Worm (Caenorhabditis elegans) whole organism, L4 larva: Measurements from ENCODE around the gene F18E9.7.

Experiments used
- D1046.2 ChIP-seq: fragments of 200-800 bp; sonication (Bioruptor generic); IDR thresholded peaks from 2 replicates; pipeline ENCODE4 v1.3.6; 2022; ENCODE audit warnings: missing genetic modification characterization, missing compliant biosample characterization
- F44E2.7 ChIP-seq: fragments of 200-800 bp; sonication (Bioruptor generic); IDR thresholded peaks from 2 replicates; pipeline ENCODE4 v2.1.2; 2022; ENCODE audit warnings: missing genetic modification characterization, missing compliant biosample characterization
- Y105C5A.15 ChIP-seq: fragments of 200-800 bp; sonication (Bioruptor generic); IDR thresholded peaks from 2 replicates; pipeline ENCODE4 v1.3.6; 2022; ENCODE audit warnings: missing genetic modification characterization, missing compliant biosample characterization
- Y5F2A.4 ChIP-seq: fragments of 200-800 bp; sonication (Bioruptor generic); optimal IDR thresholded peaks from 2 replicates; lab custom pipeline; 2018; ENCODE audit warnings: mild to moderate bottlenecking, missing genetic modification characterization, missing compliant biosample characterization
- ZK546.5 ChIP-seq, 2 experiments: sonication (generic microtip); optimal IDR thresholded peaks; 2 replicates each; lab custom pipeline; 2017; ENCODE audit warnings: missing biosample characterization in 2 of 2, missing genetic modification characterization in 2 of 2
- aha-1 ChIP-seq: fragments of 150-350 bp; peaks from one replicate; lab custom pipeline; 2014; ENCODE audit warnings: missing biosample characterization, missing genetic modification characterization
- ceh-28 ChIP-seq: fragments of 150-350 bp; optimal IDR thresholded peaks from 2 replicates; lab custom pipeline; 2014; ENCODE audit warnings: missing biosample characterization, missing genetic modification reagents, missing genetic modification characterization
- ceh-82 ChIP-seq: sonication (generic microtip); optimal IDR thresholded peaks from 2 replicates; lab custom pipeline; 2017; ENCODE audit warnings: missing biosample characterization, missing genetic modification characterization
- daf-19 ChIP-seq: fragments of 200-800 bp; sonication (Bioruptor generic); conservative IDR thresholded peaks from 2 replicates; pipeline ENCODE4 v1.3.6; 2022; ENCODE audit warnings: missing genetic modification characterization, missing compliant biosample characterization
- egl-43 ChIP-seq: fragments of 200-800 bp; sonication (Bioruptor generic); IDR thresholded peaks from 2 replicates; pipeline ENCODE4 v1.3.6; 2022; ENCODE audit warnings: missing genetic modification reagents, missing genetic modification characterization, missing compliant biosample characterization
- fkh-10 ChIP-seq: fragments of 150-350 bp; optimal IDR thresholded peaks from 2 replicates; lab custom pipeline; 2014; ENCODE audit warnings: missing biosample characterization, missing genetic modification reagents, missing genetic modification characterization
- jun-1 ChIP-seq: fragments of 150-350 bp; optimal IDR thresholded peaks from 2 replicates; lab custom pipeline; 2014; ENCODE audit warnings: missing biosample characterization, missing genetic modification reagents, missing genetic modification characterization
- lim-7 ChIP-seq: fragments of 200-800 bp; sonication (Bioruptor generic); IDR thresholded peaks from 2 replicates; pipeline ENCODE4 v1.3.6; 2022; ENCODE audit warnings: missing genetic modification characterization, missing compliant biosample characterization
- lin-15B ChIP-seq: fragments of 150-350 bp; sonication (generic microtip); optimal IDR thresholded peaks from 3 replicates; lab custom pipeline; 2014; ENCODE audit warnings: missing biosample characterization, missing genetic modification characterization
- lin-29 ChIP-seq: fragments of 200-800 bp; sonication (Bioruptor generic); IDR thresholded peaks from 2 replicates; pipeline ENCODE4 v1.3.6; 2022; ENCODE audit warnings: missing genetic modification reagents, missing genetic modification characterization, missing compliant biosample characterization
- lin-38 ChIP-seq: fragments of 200-800 bp; sonication (Bioruptor generic); IDR thresholded peaks from 2 replicates; pipeline ENCODE4 v1.3.6; 2022; ENCODE audit warnings: missing genetic modification reagents, missing genetic modification characterization, missing compliant biosample characterization
- lir-3 ChIP-seq: sonication (generic microtip); optimal IDR thresholded peaks from 2 replicates; lab custom pipeline; 2016; ENCODE audit warnings: mild to moderate bottlenecking, missing genetic modification characterization, missing compliant biosample characterization
- lsy-2 ChIP-seq, 2 experiments: fragments of 150-350 bp in 1 of 2; sonication (generic microtip) in 1 of 2; optimal IDR thresholded peaks; 2 replicates each; lab custom pipeline; 2014 to 2017; ENCODE audit warnings: missing biosample characterization in 2 of 2, missing genetic modification characterization in 2 of 2
- mep-1 ChIP-seq: fragments of 150-350 bp; sonication (generic microtip); optimal IDR thresholded peaks from 3 replicates; lab custom pipeline; 2014; ENCODE audit warnings: missing biosample characterization, missing genetic modification characterization
- mes-2 ChIP-seq: sonication (generic microtip); optimal IDR thresholded peaks from 2 replicates; lab custom pipeline; 2016; ENCODE audit warnings: missing genotype, mild to moderate bottlenecking, missing genetic modification characterization, missing compliant biosample characterization; ENCODE audit not compliant: poor library complexity, severe bottlenecking
- mxl-3 ChIP-seq: fragments of 200-800 bp; sonication (Bioruptor generic); optimal IDR thresholded peaks from 2 replicates; lab custom pipeline; 2018; ENCODE audit warnings: mild to moderate bottlenecking, missing genetic modification characterization, missing compliant biosample characterization
- nhr-10 ChIP-seq: fragments of 150-350 bp; optimal IDR thresholded peaks from 2 replicates; lab custom pipeline; 2014; ENCODE audit warnings: missing biosample characterization, missing genetic modification characterization
- nhr-102 ChIP-seq: sonication (generic microtip); optimal IDR thresholded peaks from 2 replicates; lab custom pipeline; 2016; ENCODE audit warnings: mild to moderate bottlenecking, missing genetic modification characterization, moderate library complexity, missing compliant biosample characterization
- nhr-11 ChIP-seq: fragments of 150-350 bp; optimal IDR thresholded peaks from 2 replicates; lab custom pipeline; 2014; ENCODE audit warnings: missing biosample characterization, missing genetic modification characterization
- nhr-28 ChIP-seq: fragments of 150-350 bp; optimal IDR thresholded peaks from 2 replicates; lab custom pipeline; 2014; ENCODE audit warnings: missing biosample characterization, missing genetic modification characterization
- nhr-76 ChIP-seq: fragments of 150-350 bp; optimal IDR thresholded peaks from 2 replicates; lab custom pipeline; 2014; ENCODE audit warnings: missing biosample characterization, missing genetic modification characterization
- pha-4 ChIP-seq, 2 experiments: fragments of 150-350 bp in 1 of 2; fragments of 200-800 bp in 1 of 2; sonication (Bioruptor generic) in 1 of 2; IDR thresholded peaks in 1 of 2; optimal IDR thresholded peaks in 1 of 2; 2 replicates each; pipeline versions ENCODE4 v1.3.6 to Lab custom; 2014 to 2022; ENCODE audit warnings: missing genetic modification characterization in 2 of 2, missing genetic modification reagents in 2 of 2, missing biosample characterization in 1 of 2, missing compliant biosample characterization in 1 of 2
- rbr-2 ChIP-seq: sonication (generic microtip); optimal IDR thresholded peaks from 2 replicates; lab custom pipeline; 2016; ENCODE audit warnings: missing genotype, missing genetic modification characterization, missing compliant biosample characterization
- snpc-1.2 ChIP-seq: fragments of 200-800 bp; sonication (Bioruptor generic); IDR thresholded peaks from 2 replicates; pipeline ENCODE4 v1.3.6; 2022; ENCODE audit warnings: missing genetic modification reagents, missing genetic modification characterization, missing compliant biosample characterization
- spr-3 ChIP-seq: fragments of 200-800 bp; sonication (Bioruptor generic); optimal IDR thresholded peaks from 2 replicates; lab custom pipeline; 2018; ENCODE audit warnings: mild to moderate bottlenecking, missing genetic modification characterization, missing compliant biosample characterization
- unc-130 ChIP-seq: sonication (generic microtip); optimal IDR thresholded peaks from 2 replicates; lab custom pipeline; 2016; ENCODE audit warnings: missing genetic modification reagents, missing genetic modification characterization, missing compliant biosample characterization
- unc-39 ChIP-seq: sonication (generic microtip); optimal IDR thresholded peaks from 2 replicates; lab custom pipeline; 2017; ENCODE audit warnings: missing biosample characterization, missing genetic modification characterization
- unc-62 ChIP-seq, 3 experiments: fragments of 150-350 bp in 1 of 3; sonication (generic microtip); optimal IDR thresholded peaks in 2 of 3; peaks in 1 of 3; 1 replicate in 1 of 3; 2 replicates in 2 of 3; lab custom pipeline; 2014 to 2017; ENCODE audit warnings: missing biosample characterization in 3 of 3, missing genetic modification characterization in 3 of 3, missing genetic modification reagents in 3 of 3, missing genotype in 1 of 3
- vab-7 ChIP-seq: fragments of 200-800 bp; sonication (Bioruptor generic); IDR thresholded peaks from 2 replicates; pipeline ENCODE4 v1.3.6; 2022; ENCODE audit warnings: missing genetic modification reagents, missing genetic modification characterization, missing compliant biosample characterization
- zip-2 ChIP-seq: fragments of 150-350 bp; optimal IDR thresholded peaks from 2 replicates; lab custom pipeline; 2014; ENCODE audit warnings: missing biosample characterization, missing genetic modification characterization
- ztf-7 ChIP-seq: fragments of 150-350 bp; optimal IDR thresholded peaks from 2 replicates; lab custom pipeline; 2014; ENCODE audit warnings: missing biosample characterization, missing genetic modification characterization

Gene F18E9.7

ce11 chrX:8623840-8624591 is 26.5 kb upstream of the F18E9.7 start (continued):
- TF ChIP-seq ZK546.5 (tag; optimal IDR thresholded peaks at IDR 0.05; lab: Kevin White, UChicago) (no peak), spr-3 (GFP tag; lab: Kevin White, UChicago) (peak; percentile 22), lim-7 (peak; percentile 78), lsy-2 (tag; optimal IDR thresholded peaks at IDR 0.05; lab: Kevin White, UChicago) (peak in 1 of 2 experiments; percentile 38), ceh-28 (tag; lab: Kevin White, UChicago) (no peak), rbr-2 (tag; lab: Kevin White, UChicago) (peak; percentile 56), lir-3 (tag; lab: Kevin White, UChicago) (peak; percentile 55), Y105C5A.15 (GFP tag; lab: Robert Waterston, UW) (peak; percentile 87), lin-29 (GFP tag; lab: Robert Waterston, UW) (no peak), ztf-7 (tag; lab: Kevin White, UChicago) (peak; percentile 15), fkh-10 (GFP tag; lab: Kevin White, UChicago) (no peak), mes-2 (tag; lab: Kevin White, UChicago) (no peak), Y5F2A.4 (GFP tag; lab: Kevin White, UChicago) (no peak), mxl-3 (GFP tag; lab: Kevin White, UChicago) (peak; percentile 61), nhr-28 (peak; percentile 20), pha-4 (GFP tag; IDR thresholded peaks at IDR 0.05; lab: Robert Waterston, UW) (peak; percentile 79), pha-4 (tag; optimal IDR thresholded peaks at IDR 0.05; lab: Kevin White, UChicago) (no peak), F44E2.7 (GFP tag; lab: Robert Waterston, UW) (peak; percentile 57; the same call in 1 of the 2 replicates), unc-130 (peak; percentile 2), daf-19 (peak; percentile 72; the same call in 1 of the 2 replicates), egl-43 (GFP tag; lab: Robert Waterston, UW) (peak; percentile 89), lin-38 (GFP tag; lab: Robert Waterston, UW) (peak; percentile 79), jun-1 (tag; lab: Kevin White, UChicago) (no peak), nhr-10 (tag; lab: Kevin White, UChicago) (peak; percentile 21), unc-39 (tag; lab: Kevin White, UChicago) (no peak), nhr-102 (tag; lab: Kevin White, UChicago) (peak; percentile 55)

ce11 chrX:8613053-8613452 is 15.5 kb upstream of the F18E9.7 start, which contains the start of gene K01A12.2:
Gene K01A12.2, plus strand, starts transcription at chrX:8613353.
- no peak for TF ChIP-seq vab-7 (GFP tag; lab: Robert Waterston, UW)
- no peak for TF ChIP-seq lin-15B (tag; lab: Kevin White, UChicago)
- TF ChIP-seq D1046.2 = no peak
- no peak for TF ChIP-seq ceh-82 (tag; lab: Kevin White, UChicago)
- TF ChIP-seq mep-1 (tag; lab: Kevin White, UChicago) = no peak
- TF ChIP-seq ZK546.5 (tag; optimal IDR thresholded peaks at IDR 0.05; lab: Kevin White, UChicago) = no peak
- no peak for TF ChIP-seq lin-38 (GFP tag; lab: Robert Waterston, UW)
- TF ChIP-seq zip-2 (tag; lab: Kevin White, UChicago) = no peak

ce11 chrX:8612278-8612677 is 14.7 kb upstream of the F18E9.7 start:
- TF ChIP-seq nhr-11 (tag; lab: Kevin White, UChicago) (peak; percentile 26), unc-62 (GFP tag; optimal IDR thresholded peaks at IDR 0.05 in 1 of 2; lab: Kevin White, UChicago) (peak in 1 of 2 experiments; percentile 58), unc-62 (tag; optimal IDR thresholded peaks at IDR 0.05; lab: Kevin White, UChicago) (no peak), pha-4 (GFP tag; IDR thresholded peaks at IDR 0.05; lab: Robert Waterston, UW) (no peak), pha-4 (tag; optimal IDR thresholded peaks at IDR 0.05; lab: Kevin White, UChicago) (no peak), snpc-1.2 (no peak), nhr-76 (tag; lab: Kevin White, UChicago) (no peak), aha-1 (tag; lab: Kevin White, UChicago) (peak; percentile 12), ceh-28 (tag; lab: Kevin White, UChicago) (no peak)
- TF ChIP-seq, all 104 proteins: peak for 3
